Fruit fly (Drosophila melanogaster): ENCODE measurements around the gene CG32643.

dm6 chrX:12958920-12959319, 25.4 kb upstream of the CG32643 start, which contains the start of gene CG32642:
- TF ChIP-seq ss (GFP tag; optimal IDR thresholded peaks at IDR 0.05): no peak
- no peak for TF ChIP-seq dsx (GFP tag; optimal IDR thresholded peaks at IDR 0.05; ENCODE audit: poor library complexity, severe bottlenecking)
- no peak for TF ChIP-seq Hr39 (GFP tag; optimal IDR thresholded peaks at IDR 0.05)
- TF ChIP-seq CG4318 (GFP tag; optimal IDR thresholded peaks at IDR 0.05): no peak
- no peak for TF ChIP-seq Met (GFP tag; optimal IDR thresholded peaks at IDR 0.05)
- no peak for TF ChIP-seq CG34406 (GFP tag; optimal IDR thresholded peaks at IDR 0.05)
- TF ChIP-seq Ets96B (tag; optimal IDR thresholded peaks at IDR 0.05): no peak
- TF ChIP-seq Sox14 (GFP tag; optimal IDR thresholded peaks at IDR 0.05): no peak
- TF ChIP-seq CG32006 (GFP tag; optimal IDR thresholded peaks at IDR 0.05): no peak
- TF ChIP-seq svp (GFP tag): no peak

Data from whole organism, prepupa.